Worm (Caenorhabditis elegans) whole organism, L4 larva: Measurements from ENCODE around the gene del-10.

Experiments used
- duxl-1 ChIP-seq: sonication (generic microtip); optimal IDR thresholded peaks from 2 replicates; lab custom pipeline; 2016; ENCODE audit warnings: mild to moderate bottlenecking, missing genetic modification characterization, moderate library complexity, missing compliant biosample characterization; ENCODE audit not compliant: poor library complexity
- lin-39 ChIP-seq: fragments of 150-350 bp; optimal IDR thresholded peaks from 2 replicates; lab custom pipeline; 2014; ENCODE audit warnings: missing biosample characterization, missing genetic modification reagents, missing genetic modification characterization
- skn-1 ChIP-seq: fragments of 150-350 bp; optimal IDR thresholded peaks from 2 replicates; lab custom pipeline; 2014; ENCODE audit warnings: missing biosample characterization, missing genetic modification characterization
- zfp-2 ChIP-seq: sonication (generic microtip); optimal IDR thresholded peaks from 2 replicates; lab custom pipeline; 2016; ENCODE audit warnings: mild to moderate bottlenecking, missing genetic modification characterization, missing compliant biosample characterization

DNA sequence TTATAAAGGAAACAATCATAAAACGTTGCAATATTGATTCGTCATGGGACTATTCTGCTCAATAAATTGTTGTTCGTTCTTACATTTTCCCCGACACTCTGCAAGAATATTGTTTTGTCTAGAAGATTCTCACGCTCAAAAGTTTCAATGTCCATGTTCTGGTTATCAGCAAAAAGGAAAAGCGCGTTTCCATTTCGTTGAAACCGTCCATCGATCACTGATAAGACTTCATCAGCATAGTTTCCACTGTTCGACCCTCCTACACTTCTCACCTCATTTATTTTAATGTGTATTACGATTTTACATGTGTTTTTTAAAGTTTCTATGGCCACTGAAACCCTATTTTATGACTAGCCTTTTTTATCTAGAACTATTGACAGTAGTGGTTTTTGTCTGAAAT, 38.2 kb upstream of the del-10 start:
- no peak for TF ChIP-seq lin-39 (tag; lab: Kevin White, UChicago)
- TF ChIP-seq zfp-2 (tag; lab: Kevin White, UChicago) = no peak
- no peak for TF ChIP-seq skn-1 (tag; lab: Kevin White, UChicago)
- no peak for TF ChIP-seq duxl-1 (tag; lab: Kevin White, UChicago)
